Worm (Caenorhabditis elegans) whole organism, L1 larva: ENCODE data around the gene lgc-24.

ENCODE experiments used
- C04F5.9 ChIP-seq: sonication (generic microtip); optimal IDR thresholded peaks from 2 replicates; lab custom pipeline; 2016; ENCODE audit warnings: missing genetic modification characterization, missing compliant biosample characterization
- C34B4.2 ChIP-seq: sonication (generic microtip); optimal IDR thresholded peaks from 2 replicates; lab custom pipeline; 2017; ENCODE audit warnings: mild to moderate bottlenecking, missing genetic modification characterization, missing compliant biosample characterization
- F16B12.6 ChIP-seq: fragments of 150-350 bp; optimal IDR thresholded peaks from 2 replicates; lab custom pipeline; 2014; ENCODE audit warnings: missing biosample characterization, missing genetic modification characterization
- Y116A8C.19 ChIP-seq: sonication (generic microtip); optimal IDR thresholded peaks from 2 replicates; lab custom pipeline; 2016; ENCODE audit warnings: missing compliant biosample characterization, missing genetic modification characterization, borderline replicate concordance
- aha-1 ChIP-seq: fragments of 150-350 bp; optimal IDR thresholded peaks from 2 replicates; lab custom pipeline; 2014; ENCODE audit warnings: missing biosample characterization, missing genetic modification characterization
- aly-2 ChIP-seq: fragments of 150-350 bp; optimal IDR thresholded peaks from 2 replicates; lab custom pipeline; 2014; ENCODE audit warnings: missing biosample characterization, missing genetic modification characterization
- ama-1 ChIP-seq: fragments of 150-350 bp; optimal IDR thresholded peaks from 2 replicates; lab custom pipeline; 2014
- blmp-1 ChIP-seq: fragments of 150-350 bp; optimal IDR thresholded peaks from 2 replicates; lab custom pipeline; 2014; ENCODE audit warnings: missing biosample characterization, missing genetic modification characterization
- ceh-8 ChIP-seq: fragments of 200-800 bp; sonication (Bioruptor generic); optimal IDR thresholded peaks from 2 replicates; lab custom pipeline; 2018; ENCODE audit warnings: mild to moderate bottlenecking, missing genetic modification characterization, moderate library complexity, missing compliant biosample characterization
- ceh-88 ChIP-seq: fragments of 200-800 bp; sonication (Bioruptor generic); IDR thresholded peaks from 2 replicates; pipeline ENCODE4 v1.3.6; 2022; ENCODE audit warnings: missing genetic modification characterization, missing compliant biosample characterization
- ces-1 ChIP-seq: fragments of 150-350 bp; optimal IDR thresholded peaks from 2 replicates; lab custom pipeline; 2014; ENCODE audit warnings: missing biosample characterization, missing genetic modification reagents, missing genetic modification characterization
- dpl-1 ChIP-seq, 3 experiments: fragments of 150-350 bp in 2 of 3; sonication (generic microtip) in 1 of 3; optimal IDR thresholded peaks; 2 replicates each; lab custom pipeline; 2014 to 2017; ENCODE audit warnings: missing biosample characterization in 3 of 3, missing genetic modification characterization in 3 of 3, missing genetic modification reagents in 3 of 3
- dsc-1 ChIP-seq: sonication (generic microtip); optimal IDR thresholded peaks from 2 replicates; lab custom pipeline; 2016; ENCODE audit warnings: mild to moderate bottlenecking, missing genetic modification characterization, missing compliant biosample characterization
- egl-27 ChIP-seq, 2 experiments: fragments of 150-350 bp in 1 of 2; sonication (generic microtip); optimal IDR thresholded peaks; 3 replicates each; lab custom pipeline; 2017 to 2018; ENCODE audit warnings: missing biosample characterization in 2 of 2, missing genetic modification characterization in 2 of 2, missing genetic modification reagents in 2 of 2
- elt-2 ChIP-seq: sonication (generic microtip); optimal IDR thresholded peaks from 2 replicates; lab custom pipeline; 2016; ENCODE audit warnings: missing genetic modification characterization, mild to moderate bottlenecking, inconsistent platforms, missing compliant biosample characterization, missing genetic modification reagents
- fkh-10 ChIP-seq: sonication (generic microtip); optimal IDR thresholded peaks from 2 replicates; lab custom pipeline; 2017; ENCODE audit warnings: missing biosample characterization, missing genetic modification reagents, missing genetic modification characterization
- fos-1 ChIP-seq: fragments of 150-350 bp; optimal IDR thresholded peaks from 2 replicates; lab custom pipeline; 2014; ENCODE audit warnings: missing biosample characterization, missing genetic modification characterization
- hlh-4 ChIP-seq: sonication (generic microtip); optimal IDR thresholded peaks from 2 replicates; lab custom pipeline; 2016; ENCODE audit warnings: mild to moderate bottlenecking, missing genetic modification characterization, missing compliant biosample characterization
- hpl-2 ChIP-seq: fragments of 150-350 bp; optimal IDR thresholded peaks from 2 replicates; lab custom pipeline; 2014; ENCODE audit warnings: missing biosample characterization, missing genetic modification reagents, missing genetic modification characterization
- irx-1 ChIP-seq: sonication (generic microtip); optimal IDR thresholded peaks from 2 replicates; lab custom pipeline; 2016; ENCODE audit warnings: missing genetic modification characterization, missing compliant biosample characterization
- jun-1 ChIP-seq: fragments of 150-350 bp; optimal IDR thresholded peaks from 2 replicates; lab custom pipeline; 2014; ENCODE audit warnings: missing biosample characterization, missing genetic modification reagents, missing genetic modification characterization
- lin-13 ChIP-seq: fragments of 150-350 bp; optimal IDR thresholded peaks from 2 replicates; lab custom pipeline; 2014; ENCODE audit warnings: missing biosample characterization, missing genetic modification reagents, missing genetic modification characterization
- lin-14 ChIP-seq: fragments of 200-800 bp; sonication (Bioruptor generic); optimal IDR thresholded peaks from 2 replicates; lab custom pipeline; 2018; ENCODE audit warnings: mild to moderate bottlenecking, missing genetic modification characterization, moderate library complexity, missing compliant biosample characterization
- lin-39 ChIP-seq: fragments of 150-350 bp; optimal IDR thresholded peaks from 2 replicates; lab custom pipeline; 2014; ENCODE audit warnings: missing biosample characterization, missing genetic modification reagents, missing genetic modification characterization
- mdl-1 ChIP-seq, 2 experiments: fragments of 150-350 bp; optimal IDR thresholded peaks; 2 replicates each; lab custom pipeline; 2014 to 2017; ENCODE audit warnings: missing biosample characterization in 2 of 2, missing genetic modification characterization in 2 of 2, inconsistent platforms in 1 of 2
- mep-1 ChIP-seq: fragments of 150-350 bp; optimal IDR thresholded peaks from 2 replicates; lab custom pipeline; 2014; ENCODE audit warnings: missing biosample characterization, missing genetic modification characterization
- nhr-11 ChIP-seq: fragments of 150-350 bp; optimal IDR thresholded peaks from 2 replicates; lab custom pipeline; 2014; ENCODE audit warnings: missing biosample characterization, missing genetic modification characterization
- nhr-19 ChIP-seq: fragments of 200-800 bp; sonication (Bioruptor generic); conservative IDR thresholded peaks from 2 replicates; pipeline ENCODE4 v1.3.6; 2022; ENCODE audit warnings: missing genetic modification characterization, missing compliant biosample characterization
- nhr-20 ChIP-seq: sonication (generic microtip); optimal IDR thresholded peaks from 2 replicates; lab custom pipeline; 2016; ENCODE audit warnings: mild to moderate bottlenecking, missing genetic modification characterization, missing compliant biosample characterization
- nhr-28 ChIP-seq: fragments of 150-350 bp; optimal IDR thresholded peaks from 2 replicates; lab custom pipeline; 2014; ENCODE audit warnings: missing biosample characterization, missing genetic modification characterization
- nhr-71 ChIP-seq: sonication (generic microtip); optimal IDR thresholded peaks from 2 replicates; lab custom pipeline; 2016; ENCODE audit warnings: mild to moderate bottlenecking, missing genetic modification characterization, moderate library complexity, missing compliant biosample characterization
- nhr-84 ChIP-seq: sonication (generic microtip); optimal IDR thresholded peaks from 2 replicates; lab custom pipeline; 2017; ENCODE audit warnings: missing biosample characterization, missing genetic modification characterization
- nhr-90 ChIP-seq: sonication (generic microtip); optimal IDR thresholded peaks from 2 replicates; lab custom pipeline; 2016; ENCODE audit warnings: mild to moderate bottlenecking, missing genetic modification characterization, missing compliant biosample characterization; ENCODE audit not compliant: poor library complexity
- pag-3 ChIP-seq: sonication (generic microtip); optimal IDR thresholded peaks from 2 replicates; lab custom pipeline; 2017; ENCODE audit warnings: missing genetic modification characterization, mild to moderate bottlenecking, missing compliant biosample characterization, antibody characterized with exemption, borderline replicate concordance; ENCODE audit not compliant: insufficient read depth
- pax-3 ChIP-seq: fragments of 200-800 bp; sonication (Bioruptor generic); optimal IDR thresholded peaks from 2 replicates; lab custom pipeline; 2018; ENCODE audit warnings: mild to moderate bottlenecking, missing genetic modification characterization, moderate library complexity, missing compliant biosample characterization
- pqm-1 ChIP-seq: sonication (generic microtip); optimal IDR thresholded peaks from 3 replicates; lab custom pipeline; 2017; ENCODE audit warnings: missing biosample characterization, missing genetic modification characterization
- rnt-1 ChIP-seq: sonication (generic microtip); optimal IDR thresholded peaks from 2 replicates; lab custom pipeline; 2016; ENCODE audit warnings: mild to moderate bottlenecking, missing genetic modification characterization, moderate library complexity, missing compliant biosample characterization
- skn-1 ChIP-seq: fragments of 150-350 bp; optimal IDR thresholded peaks from 2 replicates; lab custom pipeline; 2014; ENCODE audit warnings: missing biosample characterization, missing genetic modification characterization
- sox-4 ChIP-seq: sonication (generic microtip); optimal IDR thresholded peaks from 2 replicates; lab custom pipeline; 2016; ENCODE audit warnings: missing genetic modification characterization, missing compliant biosample characterization
- sup-37 ChIP-seq: fragments of 200-800 bp; sonication (Bioruptor generic); optimal IDR thresholded peaks from 2 replicates; lab custom pipeline; 2018; ENCODE audit warnings: mild to moderate bottlenecking, missing genetic modification characterization, missing compliant biosample characterization
- swsn-7 ChIP-seq: sonication (generic microtip); optimal IDR thresholded peaks from 2 replicates; lab custom pipeline; 2016; ENCODE audit warnings: missing genetic modification characterization, missing compliant biosample characterization
- unc-130 ChIP-seq: fragments of 150-350 bp; optimal IDR thresholded peaks from 2 replicates; lab custom pipeline; 2017; ENCODE audit warnings: missing biosample characterization, missing genetic modification characterization, inconsistent platforms
- unc-86 ChIP-seq: sonication (generic microtip); optimal IDR thresholded peaks from 2 replicates; lab custom pipeline; 2016; ENCODE audit warnings: missing genetic modification characterization, missing compliant biosample characterization
- vab-15 ChIP-seq: sonication (generic microtip); optimal IDR thresholded peaks from 2 replicates; lab custom pipeline; 2017; ENCODE audit warnings: missing genotype, mild to moderate bottlenecking, missing genetic modification characterization, missing compliant biosample characterization
- xbp-1 ChIP-seq: sonication (generic microtip); optimal IDR thresholded peaks from 2 replicates; lab custom pipeline; 2016; ENCODE audit warnings: missing genetic modification characterization, missing compliant biosample characterization
- zip-4 ChIP-seq: fragments of 200-800 bp; sonication (Bioruptor generic); optimal IDR thresholded peaks from 2 replicates; lab custom pipeline; 2018; ENCODE audit warnings: mild to moderate bottlenecking, missing genetic modification characterization, moderate library complexity, missing compliant biosample characterization
- ztf-4 ChIP-seq: fragments of 150-350 bp; optimal IDR thresholded peaks from 2 replicates; lab custom pipeline; 2014; ENCODE audit warnings: missing biosample characterization, missing genetic modification characterization

Gene lgc-24

DNA sequence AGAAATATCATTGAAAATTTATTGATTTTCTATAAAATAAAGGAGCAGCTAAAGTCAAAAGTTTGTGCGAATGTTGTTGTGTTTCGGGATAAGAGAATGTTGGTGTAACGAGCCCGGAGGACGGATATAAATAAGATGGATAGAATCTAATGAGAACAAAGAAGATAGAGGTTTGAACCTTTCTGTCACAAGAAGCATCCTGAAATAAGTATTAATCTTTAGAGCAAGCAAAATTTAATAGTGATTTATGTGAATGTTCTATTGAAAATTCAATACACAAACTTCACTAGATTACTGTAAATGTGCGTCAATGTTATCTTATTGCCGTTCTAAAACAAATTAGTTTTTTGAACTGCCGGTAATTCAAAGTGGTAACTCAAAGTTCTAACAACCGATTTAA lies 35.4 kb downstream of the lgc-24 start, which contains the start of gene W03G11.3:
Gene W03G11.3 (minus strand): TSS at position 101 of the 400 bp plus-strand sequence.
- no peak for TF ChIP-seq ces-1 (GFP tag; lab: Kevin White, UChicago)
- TF ChIP-seq unc-86 (tag; lab: Kevin White, UChicago): no peak
- TF ChIP-seq lin-13 (GFP tag; lab: Kevin White, UChicago): no peak
- no peak for TF ChIP-seq nhr-71 (tag; lab: Kevin White, UChicago)
- no peak for TF ChIP-seq egl-27 (tag; optimal IDR thresholded peaks at IDR 0.05; lab: Kevin White, UChicago)
- no peak for TF ChIP-seq lin-39 (tag; lab: Kevin White, UChicago)
- TF ChIP-seq xbp-1: no peak
- TF ChIP-seq pag-3 (tag; lab: Kevin White, UChicago): no peak
- TF ChIP-seq pqm-1 (tag; lab: Kevin White, UChicago): no peak
- no peak for TF ChIP-seq pax-3 (tag; lab: Kevin White, UChicago)
- no peak for TF ChIP-seq C04F5.9 (tag; lab: Kevin White, UChicago)
- no peak for TF ChIP-seq nhr-19 (GFP tag; lab: Robert Waterston, UW)
- TF ChIP-seq Y116A8C.19: no peak
- TF ChIP-seq F16B12.6 (tag; lab: Kevin White, UChicago): no peak
- TF ChIP-seq sup-37: no peak
- no peak for TF ChIP-seq dpl-1 (GFP tag; optimal IDR thresholded peaks at IDR 0.05; lab: Kevin White, UChicago)
- no peak for TF ChIP-seq ceh-8 (GFP tag; lab: Kevin White, UChicago)
- TF ChIP-seq ceh-88 (GFP tag; lab: Robert Waterston, UW): no peak
- no peak for TF ChIP-seq aly-2 (tag; lab: Kevin White, UChicago)
- no peak for TF ChIP-seq jun-1 (tag; lab: Kevin White, UChicago)
- TF ChIP-seq, all 84 proteins: peak for 0

DNA sequence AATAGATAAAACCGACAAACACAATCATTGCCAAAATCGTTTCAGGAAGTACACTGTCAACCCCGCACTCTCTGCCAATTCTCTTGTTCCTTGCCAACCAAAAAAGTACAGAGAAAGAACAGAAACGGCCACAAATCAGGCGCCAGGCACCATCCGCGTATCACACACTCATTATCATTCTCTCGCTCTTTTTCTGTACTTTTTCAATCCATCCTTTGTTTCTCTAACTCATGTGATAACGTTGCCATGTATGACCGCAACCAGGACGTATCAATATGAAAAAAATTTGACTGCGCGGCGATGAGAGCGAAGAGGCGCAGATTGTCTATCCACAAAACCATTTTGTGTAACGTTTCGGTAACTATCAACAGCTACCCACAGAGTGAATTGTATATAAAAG lies 36.3 kb downstream of the lgc-24 start, which contains the start of gene col-181:
Gene col-181 (plus strand): TSS at position 301 of the 400 bp plus-strand sequence.
- TF ChIP-seq pag-3 (tag; lab: Kevin White, UChicago): peak; percentile 7
- TF ChIP-seq fos-1 (tag; lab: Kevin White, UChicago): no peak

DNA sequence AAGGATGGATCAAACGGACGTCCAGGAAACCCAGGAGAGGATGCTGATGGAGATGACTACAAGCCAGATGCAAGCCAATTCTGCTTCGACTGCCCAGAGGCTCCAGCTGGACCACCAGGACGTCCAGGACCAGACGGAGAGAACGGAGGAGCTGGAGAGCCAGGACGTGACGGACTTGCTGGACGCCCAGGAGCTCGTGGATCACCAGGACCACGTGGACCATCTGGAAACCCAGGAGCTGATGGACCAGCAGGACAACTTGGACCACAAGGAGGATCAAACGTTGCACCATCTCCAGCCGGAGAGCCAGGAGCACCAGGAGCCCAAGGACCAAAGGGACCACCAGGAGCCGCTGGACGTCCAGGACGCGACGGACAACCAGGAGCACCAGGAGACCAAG lies 37.1 kb downstream of the lgc-24 start:
- TF ChIP-seq aha-1 (tag; lab: Kevin White, UChicago): no peak
- no peak for TF ChIP-seq lin-39 (tag; lab: Kevin White, UChicago)
- TF ChIP-seq zip-4 (GFP tag; lab: Kevin White, UChicago): no peak
- TF ChIP-seq ama-1: no peak
- TF ChIP-seq nhr-71 (tag; lab: Kevin White, UChicago): no peak
- no peak for TF ChIP-seq hlh-4
- no peak for TF ChIP-seq swsn-7 (tag; lab: Kevin White, UChicago)
- no peak for TF ChIP-seq nhr-11
- TF ChIP-seq xbp-1: no peak
- no peak for TF ChIP-seq fos-1 (tag; lab: Kevin White, UChicago)
- TF ChIP-seq skn-1 (tag; lab: Kevin White, UChicago): no peak
- no peak for TF ChIP-seq sox-4
- no peak for TF ChIP-seq lin-14 (GFP tag; lab: Kevin White, UChicago)
- no peak for TF ChIP-seq vab-15 (tag; lab: Kevin White, UChicago)

DNA sequence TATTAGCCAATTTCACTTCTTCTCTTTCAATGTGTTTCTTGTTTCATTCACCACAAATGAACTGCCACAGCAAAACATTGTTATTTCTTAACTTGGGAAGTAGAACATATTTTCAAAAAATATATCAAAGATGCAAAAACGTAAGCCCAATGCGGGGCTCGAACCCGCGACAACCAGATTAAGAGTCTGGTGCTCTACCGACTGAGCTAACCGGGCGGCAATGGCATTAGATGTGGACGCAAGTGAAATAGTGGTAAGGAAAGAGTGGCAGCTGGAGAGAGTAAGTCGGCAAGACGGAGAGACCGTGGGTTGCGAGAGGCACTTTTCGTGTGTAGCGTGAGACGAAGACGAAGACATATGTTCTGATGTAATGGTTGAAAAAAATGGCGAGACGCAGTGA lies 37.7 kb downstream of the lgc-24 start:
- peak; percentile 79 for TF ChIP-seq unc-86 (tag; lab: Kevin White, UChicago)
- peak; percentile 83 for TF ChIP-seq nhr-90
- TF ChIP-seq rnt-1 (tag; lab: Kevin White, UChicago): peak; percentile 84
- peak; percentile 82 for TF ChIP-seq nhr-20 (tag; lab: Kevin White, UChicago)
- no peak for TF ChIP-seq hpl-2 (GFP tag; lab: Kevin White, UChicago)
- TF ChIP-seq nhr-84 (tag; lab: Kevin White, UChicago): no peak
- TF ChIP-seq mep-1 (tag; lab: Kevin White, UChicago): peak; percentile 65
- TF ChIP-seq swsn-7 (tag; lab: Kevin White, UChicago): peak; percentile 85
- no peak for TF ChIP-seq blmp-1
- TF ChIP-seq unc-130 (tag; lab: Kevin White, UChicago): peak; percentile 60
- TF ChIP-seq ceh-88 (GFP tag; lab: Robert Waterston, UW): peak; percentile 50; the same call in 1 of the 2 replicates
- TF ChIP-seq lin-14 (GFP tag; lab: Kevin White, UChicago): peak; percentile 87
- TF ChIP-seq C34B4.2: no peak
- TF ChIP-seq mdl-1 (tag; optimal IDR thresholded peaks at IDR 0.05; lab: Kevin White, UChicago): peak in 1 of 2 experiments; percentile 59
- peak; percentile 85 for TF ChIP-seq fkh-10 (GFP tag; lab: Kevin White, UChicago)
- peak; percentile 33 for TF ChIP-seq ztf-4
- TF ChIP-seq nhr-28 (tag; lab: Kevin White, UChicago): no peak
- peak; percentile 95 for TF ChIP-seq dsc-1 (tag; lab: Kevin White, UChicago)
- peak; percentile 38 for TF ChIP-seq elt-2 (tag; lab: Kevin White, UChicago)
- peak; percentile 74 for TF ChIP-seq irx-1 (tag; lab: Kevin White, UChicago)
